Worm (Caenorhabditis elegans) whole organism, L1 larva: Measurements from ENCODE around the gene T28F3.9.

Source experiments
- F16B12.6 ChIP-seq: fragments of 150-350 bp; optimal IDR thresholded peaks from 2 replicates; lab custom pipeline; 2014; ENCODE audit warnings: missing biosample characterization, missing genetic modification characterization
- aha-1 ChIP-seq: fragments of 150-350 bp; optimal IDR thresholded peaks from 2 replicates; lab custom pipeline; 2014; ENCODE audit warnings: missing biosample characterization, missing genetic modification characterization
- alr-1 ChIP-seq: fragments of 200-800 bp; sonication (Bioruptor generic); optimal IDR thresholded peaks from 2 replicates; lab custom pipeline; 2018; ENCODE audit warnings: borderline replicate concordance, mild to moderate bottlenecking, missing genetic modification characterization, missing compliant biosample characterization
- ama-1 ChIP-seq: fragments of 150-350 bp; optimal IDR thresholded peaks from 2 replicates; lab custom pipeline; 2014
- ceh-63 ChIP-seq: fragments of 200-800 bp; sonication (Bioruptor generic); optimal IDR thresholded peaks from 2 replicates; lab custom pipeline; 2018; ENCODE audit warnings: mild to moderate bottlenecking, missing genetic modification characterization, missing compliant biosample characterization
- ceh-88 ChIP-seq: fragments of 200-800 bp; sonication (Bioruptor generic); IDR thresholded peaks from 2 replicates; pipeline ENCODE4 v1.3.6; 2022; ENCODE audit warnings: missing genetic modification characterization, missing compliant biosample characterization
- dpl-1 ChIP-seq, 3 experiments: fragments of 150-350 bp in 2 of 3; sonication (generic microtip) in 1 of 3; optimal IDR thresholded peaks; 2 replicates each; lab custom pipeline; 2014 to 2017; ENCODE audit warnings: missing biosample characterization in 3 of 3, missing genetic modification characterization in 3 of 3, missing genetic modification reagents in 3 of 3
- dsc-1 ChIP-seq: sonication (generic microtip); optimal IDR thresholded peaks from 2 replicates; lab custom pipeline; 2016; ENCODE audit warnings: mild to moderate bottlenecking, missing genetic modification characterization, missing compliant biosample characterization
- efl-1 ChIP-seq, 4 experiments: fragments of 150-350 bp; optimal IDR thresholded peaks in 3 of 4; peaks in 1 of 4; 1 replicate in 1 of 4; 2 replicates in 3 of 4; lab custom pipeline; 2014; ENCODE audit warnings: missing biosample characterization in 2 of 4, missing genetic modification characterization in 2 of 4, missing genetic modification reagents in 2 of 4
- elt-2 ChIP-seq: sonication (generic microtip); optimal IDR thresholded peaks from 2 replicates; lab custom pipeline; 2016; ENCODE audit warnings: missing genetic modification characterization, mild to moderate bottlenecking, inconsistent platforms, missing compliant biosample characterization, missing genetic modification reagents
- fkh-10 ChIP-seq: sonication (generic microtip); optimal IDR thresholded peaks from 2 replicates; lab custom pipeline; 2017; ENCODE audit warnings: missing biosample characterization, missing genetic modification reagents, missing genetic modification characterization
- fkh-8 ChIP-seq: sonication (generic microtip); optimal IDR thresholded peaks from 2 replicates; lab custom pipeline; 2016; ENCODE audit warnings: mild to moderate bottlenecking, missing genetic modification characterization, missing compliant biosample characterization
- hlh-4 ChIP-seq: sonication (generic microtip); optimal IDR thresholded peaks from 2 replicates; lab custom pipeline; 2016; ENCODE audit warnings: mild to moderate bottlenecking, missing genetic modification characterization, missing compliant biosample characterization
- hpl-2 ChIP-seq: fragments of 150-350 bp; optimal IDR thresholded peaks from 2 replicates; lab custom pipeline; 2014; ENCODE audit warnings: missing biosample characterization, missing genetic modification reagents, missing genetic modification characterization
- lin-14 ChIP-seq: fragments of 200-800 bp; sonication (Bioruptor generic); optimal IDR thresholded peaks from 2 replicates; lab custom pipeline; 2018; ENCODE audit warnings: mild to moderate bottlenecking, missing genetic modification characterization, moderate library complexity, missing compliant biosample characterization
- lin-35 ChIP-seq, 2 experiments: fragments of 150-350 bp; optimal IDR thresholded peaks; 2 replicates each; lab custom pipeline; 2014; ENCODE audit warnings: missing biosample characterization in 2 of 2, missing genetic modification characterization in 2 of 2, missing genetic modification reagents in 2 of 2
- nhr-11 ChIP-seq: fragments of 150-350 bp; optimal IDR thresholded peaks from 2 replicates; lab custom pipeline; 2014; ENCODE audit warnings: missing biosample characterization, missing genetic modification characterization
- nhr-20 ChIP-seq: sonication (generic microtip); optimal IDR thresholded peaks from 2 replicates; lab custom pipeline; 2016; ENCODE audit warnings: mild to moderate bottlenecking, missing genetic modification characterization, missing compliant biosample characterization
- nhr-237 ChIP-seq: fragments of 150-350 bp; optimal IDR thresholded peaks from 2 replicates; lab custom pipeline; 2014; ENCODE audit warnings: missing biosample characterization, missing genetic modification characterization
- nhr-28 ChIP-seq: fragments of 150-350 bp; optimal IDR thresholded peaks from 2 replicates; lab custom pipeline; 2014; ENCODE audit warnings: missing biosample characterization, missing genetic modification characterization
- nhr-47 ChIP-seq: sonication (generic microtip); optimal IDR thresholded peaks from 2 replicates; lab custom pipeline; 2016; ENCODE audit warnings: mild to moderate bottlenecking, missing genetic modification characterization, moderate library complexity, missing compliant biosample characterization
- nhr-84 ChIP-seq: sonication (generic microtip); optimal IDR thresholded peaks from 2 replicates; lab custom pipeline; 2017; ENCODE audit warnings: missing biosample characterization, missing genetic modification characterization
- pqm-1 ChIP-seq: sonication (generic microtip); optimal IDR thresholded peaks from 3 replicates; lab custom pipeline; 2017; ENCODE audit warnings: missing biosample characterization, missing genetic modification characterization
- rnt-1 ChIP-seq: sonication (generic microtip); optimal IDR thresholded peaks from 2 replicates; lab custom pipeline; 2016; ENCODE audit warnings: mild to moderate bottlenecking, missing genetic modification characterization, moderate library complexity, missing compliant biosample characterization
- snpc-4 ChIP-seq: fragments of 150-350 bp; optimal IDR thresholded peaks from 2 replicates; lab custom pipeline; 2014; ENCODE audit warnings: missing biosample characterization, missing genetic modification characterization
- snu-23 ChIP-seq: sonication (generic microtip); optimal IDR thresholded peaks from 2 replicates; lab custom pipeline; 2016; ENCODE audit warnings: missing genetic modification characterization, missing compliant biosample characterization
- unc-62 ChIP-seq: fragments of 150-350 bp; optimal IDR thresholded peaks from 2 replicates; lab custom pipeline; 2014; ENCODE audit warnings: missing biosample characterization, missing genetic modification reagents, missing genetic modification characterization
- unc-86 ChIP-seq: sonication (generic microtip); optimal IDR thresholded peaks from 2 replicates; lab custom pipeline; 2016; ENCODE audit warnings: missing genetic modification characterization, missing compliant biosample characterization
- xbp-1 ChIP-seq: sonication (generic microtip); optimal IDR thresholded peaks from 2 replicates; lab custom pipeline; 2016; ENCODE audit warnings: missing genetic modification characterization, missing compliant biosample characterization

T28F3.9 gene

DNA sequence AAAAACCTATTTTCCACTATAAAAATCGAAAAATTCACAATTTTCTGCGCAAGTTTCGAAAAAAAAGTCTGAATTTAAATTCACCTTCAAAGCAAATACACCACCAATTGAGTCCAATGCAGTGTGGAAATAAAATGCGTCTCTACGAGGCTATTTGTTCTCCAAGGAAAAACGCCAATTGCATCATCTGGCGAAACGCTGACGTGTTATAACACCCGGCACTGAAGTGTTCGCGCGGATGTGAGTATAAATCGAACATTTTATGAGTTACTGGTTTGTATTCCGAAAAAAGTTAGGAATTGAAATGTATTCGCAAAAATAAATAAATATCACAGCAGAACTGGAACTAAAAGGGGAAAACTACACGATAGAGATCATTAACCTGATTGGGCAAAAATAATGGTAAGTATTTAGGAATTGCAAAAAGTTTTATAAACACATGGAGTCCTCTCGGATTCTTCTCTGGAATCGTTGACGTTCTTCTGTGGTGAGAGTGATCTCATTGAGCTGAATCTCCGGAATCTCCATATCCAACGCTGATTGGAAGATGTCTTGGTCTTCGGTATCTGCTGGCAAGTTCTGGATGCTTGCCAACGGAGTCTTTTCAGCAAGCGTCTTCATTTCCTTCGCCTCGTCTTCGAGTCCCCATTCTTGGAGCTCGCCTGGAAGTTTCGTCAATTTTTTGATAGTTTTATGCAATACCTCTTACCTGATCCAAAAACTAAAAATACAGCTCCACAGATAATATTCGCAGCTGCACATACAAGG, 20.2 kb upstream of the T28F3.9 start, which contains the start of gene zipt-7.1:
Gene zipt-7.1 (minus strand): TSS at position 232 of the 768 bp plus-strand sequence.
- no peak for TF ChIP-seq efl-1 (optimal IDR thresholded peaks at IDR 0.05; lab: Kevin White, UChicago)
- TF ChIP-seq efl-1 (GFP tag; optimal IDR thresholded peaks at IDR 0.05 in 1 of 2; lab: Kevin White, UChicago): peak in 1 of 2 experiments; percentile 57
- peak; percentile 58 for TF ChIP-seq xbp-1
- no peak for TF ChIP-seq nhr-237 (tag; lab: Kevin White, UChicago)

DNA sequence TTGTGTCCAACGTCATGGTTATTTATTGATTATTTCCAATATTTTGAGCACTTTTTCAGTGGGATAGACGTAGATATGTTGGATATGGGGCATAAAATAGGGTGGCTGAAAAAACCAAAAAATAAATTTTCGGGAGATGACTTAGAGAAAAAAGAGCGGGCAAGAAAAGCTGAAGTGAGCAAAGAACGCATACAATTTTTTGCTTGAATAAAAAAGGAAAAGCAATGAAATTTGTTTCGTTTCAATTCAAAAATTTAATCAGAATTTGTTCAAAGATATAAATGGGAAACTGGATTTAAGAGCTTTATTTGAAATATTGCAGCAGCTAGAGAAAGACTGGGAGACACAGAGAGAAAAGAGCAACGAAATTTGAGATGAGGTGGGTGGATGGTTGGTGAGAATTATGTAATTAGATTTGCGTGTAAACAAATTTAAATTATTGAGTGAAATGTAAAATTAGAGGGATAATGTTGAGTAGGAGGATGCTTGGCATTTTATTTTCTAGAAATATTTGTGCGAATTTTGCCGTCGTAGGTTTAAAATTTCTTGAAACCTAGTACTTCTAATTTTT, 16.6 kb upstream of the T28F3.9 start, which contains the start of the genes T28F3.11 and slc-17.4:
Gene T28F3.11 (minus strand): TSS at position 51 of the 571 bp plus-strand sequence.
Gene slc-17.4 (minus strand): TSS at position 105 of the 571 bp plus-strand sequence.
- no peak for TF ChIP-seq pqm-1 (tag; lab: Kevin White, UChicago)
- peak; percentile 43 for TF ChIP-seq lin-14 (GFP tag; lab: Kevin White, UChicago)

DNA sequence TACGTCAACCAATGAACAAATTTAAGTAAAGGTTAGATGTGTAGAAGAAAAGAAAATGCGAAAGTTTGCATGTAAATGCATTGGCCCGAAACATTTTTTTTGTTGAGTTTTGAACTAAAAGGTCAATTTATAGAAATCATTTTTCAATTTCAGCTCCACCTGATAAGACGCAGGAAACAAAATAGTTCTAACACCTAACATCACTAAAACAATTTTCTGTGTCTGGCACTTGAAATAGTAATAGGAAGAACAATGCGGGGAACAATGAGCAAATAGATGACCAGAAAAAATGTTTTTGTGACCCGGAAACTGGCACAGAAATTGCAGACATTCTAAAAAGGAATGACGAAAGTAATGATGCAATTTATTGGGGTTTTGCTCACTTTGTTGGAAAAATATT, 16.0 kb upstream of the T28F3.9 start:
- peak in 1 of 2 experiments; percentile 21 for TF ChIP-seq lin-35 (GFP tag; optimal IDR thresholded peaks at IDR 0.05; lab: Kevin White, UChicago)
- no peak for TF ChIP-seq aha-1 (tag; lab: Kevin White, UChicago)
- TF ChIP-seq elt-2 (tag; lab: Kevin White, UChicago): peak; percentile 9

DNA sequence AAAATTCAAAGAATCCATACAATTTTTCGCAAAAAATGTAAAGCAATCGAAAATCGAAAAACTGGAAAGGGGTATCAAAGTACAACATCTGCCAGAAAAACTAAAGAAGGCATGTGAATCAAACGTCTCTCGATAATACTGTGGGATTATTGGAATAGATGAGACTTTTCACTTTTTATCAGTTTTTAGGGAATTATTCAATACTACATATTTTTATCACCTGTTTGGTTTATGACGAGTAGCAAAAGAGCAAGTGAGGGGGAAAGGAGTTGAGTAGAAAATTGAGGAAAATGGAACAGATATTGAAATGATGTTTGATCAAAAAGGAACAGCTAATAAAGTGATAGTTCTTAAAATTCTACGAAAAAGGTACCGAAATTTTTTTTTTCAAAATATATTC, 15.2 kb upstream of the T28F3.9 start:
- TF ChIP-seq rnt-1 (tag; lab: Kevin White, UChicago) (no peak), elt-2 (tag; lab: Kevin White, UChicago) (peak; percentile 41)

DNA sequence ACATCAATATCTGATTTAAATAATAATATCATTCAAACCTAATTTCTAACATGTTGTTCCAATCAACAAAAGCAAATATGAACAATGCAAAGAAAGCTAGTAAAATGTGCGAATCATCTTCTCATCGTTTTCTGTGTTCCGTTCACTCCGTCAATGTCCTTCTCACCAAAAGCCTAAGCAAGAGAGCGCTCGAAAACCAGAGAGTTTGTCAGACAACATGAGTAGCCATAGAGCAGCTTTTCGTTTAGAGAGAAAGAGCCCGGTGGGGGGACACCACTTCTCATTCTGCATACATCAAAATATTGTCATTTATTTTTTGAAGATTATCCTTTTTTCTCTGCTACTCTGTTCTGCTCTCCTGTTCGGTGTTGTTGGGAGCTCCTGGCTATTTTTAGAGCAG, 14.6 kb upstream of the T28F3.9 start:
- TF ChIP-seq unc-62 (GFP tag; lab: Kevin White, UChicago): no peak
- no peak for TF ChIP-seq nhr-11
- no peak for TF ChIP-seq ama-1 (lab: Kevin White, UChicago)
- TF ChIP-seq dsc-1 (tag; lab: Kevin White, UChicago): peak; percentile 62
- TF ChIP-seq nhr-47 (tag; lab: Kevin White, UChicago): peak; percentile 11
- TF ChIP-seq nhr-28 (tag; lab: Kevin White, UChicago): no peak
- no peak for TF ChIP-seq nhr-20 (tag; lab: Kevin White, UChicago)
- no peak for TF ChIP-seq unc-86
- TF ChIP-seq snu-23 (GFP tag; lab: Kevin White, UChicago): no peak
- TF ChIP-seq dpl-1 (GFP tag; optimal IDR thresholded peaks at IDR 0.05; lab: Kevin White, UChicago): peak in 1 of 3 experiments; percentile 27
- no peak for TF ChIP-seq elt-2 (tag; lab: Kevin White, UChicago)
- no peak for TF ChIP-seq alr-1 (tag; lab: Kevin White, UChicago)
- no peak for TF ChIP-seq hlh-4 (tag; lab: Kevin White, UChicago)
- TF ChIP-seq ceh-63 (GFP tag; lab: Kevin White, UChicago): no peak
- TF ChIP-seq ceh-88 (GFP tag; lab: Robert Waterston, UW): no peak
- TF ChIP-seq nhr-84 (tag; lab: Kevin White, UChicago): no peak
- no peak for TF ChIP-seq snpc-4 (tag; lab: Kevin White, UChicago)
- peak; percentile 27 for TF ChIP-seq fkh-8 (tag; lab: Kevin White, UChicago)
- TF ChIP-seq lin-35 (GFP tag; optimal IDR thresholded peaks at IDR 0.05; lab: Kevin White, UChicago): peak in 1 of 2 experiments; percentile 36
- TF ChIP-seq efl-1 (optimal IDR thresholded peaks at IDR 0.05; lab: Kevin White, UChicago): no peak
- TF ChIP-seq efl-1 (GFP tag; optimal IDR thresholded peaks at IDR 0.05 in 1 of 2; lab: Kevin White, UChicago): peak in 1 of 2 experiments; percentile 77
- no peak for TF ChIP-seq fkh-10 (GFP tag; lab: Kevin White, UChicago)
- no peak for TF ChIP-seq hpl-2 (GFP tag; lab: Kevin White, UChicago)

DNA sequence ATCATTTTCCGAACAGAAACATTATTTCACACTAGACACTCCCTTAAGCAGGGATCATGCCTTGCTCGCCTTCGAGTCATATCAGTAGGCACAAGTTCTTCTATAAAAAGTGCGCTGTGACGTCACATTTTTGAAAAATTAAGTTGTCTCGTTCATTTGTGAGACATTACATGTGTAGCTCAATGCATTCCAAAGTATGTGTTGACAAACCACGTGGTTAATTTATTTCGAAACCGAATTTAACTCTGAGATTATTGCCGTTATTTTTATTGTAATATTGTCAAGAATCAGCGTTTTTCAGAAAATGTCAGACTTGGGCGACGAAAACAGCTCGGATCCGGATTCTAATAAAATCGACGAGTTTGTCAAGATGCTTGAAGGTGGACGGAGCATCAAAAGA, 13.8 kb upstream of the T28F3.9 start, which contains the start of gene T28F3.5:
Gene T28F3.5 (plus strand): TSS at position 301 of the 400 bp plus-strand sequence.
- TF ChIP-seq F16B12.6 (tag; lab: Kevin White, UChicago) (no peak), efl-1 (optimal IDR thresholded peaks at IDR 0.05; lab: Kevin White, UChicago) (no peak), efl-1 (GFP tag; optimal IDR thresholded peaks at IDR 0.05 in 1 of 2; lab: Kevin White, UChicago) (peak in 1 of 2 experiments; percentile 84)
